Worm (Caenorhabditis elegans) whole organism, mixed stage, embryonic: ENCODE measurements around the gene dyci-1.
A peak's percentile ranks its signal among the peaks of the same experiment; 100 is the strongest.

ENCODE experiments used
- M03D4.4 ChIP-seq: sonication (generic microtip); optimal IDR thresholded peaks from 2 replicates; lab custom pipeline; 2017; ENCODE audit warnings: mild to moderate bottlenecking, missing genetic modification characterization, missing compliant biosample characterization
- bed-3 ChIP-seq: fragments of 200-800 bp; sonication (Bioruptor generic); optimal IDR thresholded peaks from 3 replicates; lab custom pipeline; 2018; ENCODE audit warnings: mild to moderate bottlenecking, missing genetic modification characterization, moderate library complexity, missing compliant biosample characterization
- ceh-39 ChIP-seq: fragments of 150-350 bp; optimal IDR thresholded peaks from 2 replicates; lab custom pipeline; 2014; ENCODE audit warnings: missing biosample characterization, missing genetic modification characterization
- ceh-43 ChIP-seq: fragments of 200-800 bp; sonication (Bioruptor generic); optimal IDR thresholded peaks from 2 replicates; lab custom pipeline; 2018; ENCODE audit warnings: mild to moderate bottlenecking, missing genetic modification characterization, moderate library complexity, missing compliant biosample characterization
- ceh-83 ChIP-seq: fragments of 200-800 bp; sonication (Bioruptor generic); optimal IDR thresholded peaks from 2 replicates; lab custom pipeline; 2018; ENCODE audit warnings: mild to moderate bottlenecking, missing genetic modification characterization, missing compliant biosample characterization
- ces-1 ChIP-seq: fragments of 150-350 bp; optimal IDR thresholded peaks from 2 replicates; lab custom pipeline; 2014; ENCODE audit warnings: missing biosample characterization, missing genetic modification reagents, missing genetic modification characterization
- cnd-1 ChIP-seq: fragments of 200-800 bp; sonication (Bioruptor generic); optimal IDR thresholded peaks from 2 replicates; lab custom pipeline; 2018; ENCODE audit warnings: mild to moderate bottlenecking, missing genetic modification characterization, missing compliant biosample characterization
- drap-1 ChIP-seq: fragments of 200-800 bp; sonication (Bioruptor generic); optimal IDR thresholded peaks from 3 replicates; lab custom pipeline; 2018; ENCODE audit warnings: mild to moderate bottlenecking, missing genetic modification characterization, missing compliant biosample characterization
- elt-1 ChIP-seq: sonication (generic microtip); optimal IDR thresholded peaks from 2 replicates; lab custom pipeline; 2017; ENCODE audit warnings: missing genetic modification characterization, mild to moderate bottlenecking, missing compliant biosample characterization, antibody characterized with exemption, moderate library complexity, borderline replicate concordance; ENCODE audit not compliant: insufficient read depth
- elt-3 ChIP-seq: fragments of 150-350 bp; optimal IDR thresholded peaks from 2 replicates; lab custom pipeline; 2014; ENCODE audit warnings: missing biosample characterization, missing genetic modification characterization
- flh-1 ChIP-seq: fragments of 200-800 bp; sonication (Bioruptor generic); optimal IDR thresholded peaks from 2 replicates; lab custom pipeline; 2018; ENCODE audit warnings: mild to moderate bottlenecking, missing genetic modification characterization, moderate library complexity, missing compliant biosample characterization
- ham-2 ChIP-seq: fragments of 200-800 bp; sonication (Bioruptor generic); optimal IDR thresholded peaks from 2 replicates; lab custom pipeline; 2018; ENCODE audit warnings: mild to moderate bottlenecking, missing genetic modification characterization, missing compliant biosample characterization
- hlh-1 ChIP-seq: fragments of 150-350 bp; optimal IDR thresholded peaks from 2 replicates; lab custom pipeline; 2014; ENCODE audit warnings: missing biosample characterization, missing genetic modification reagents, missing genetic modification characterization
- lin-13 ChIP-seq: fragments of 150-350 bp; optimal IDR thresholded peaks from 2 replicates; lab custom pipeline; 2014; ENCODE audit warnings: missing biosample characterization, missing genetic modification characterization
- lin-32 ChIP-seq: fragments of 200-800 bp; sonication (Bioruptor generic); optimal IDR thresholded peaks from 2 replicates; lab custom pipeline; 2018; ENCODE audit warnings: mild to moderate bottlenecking, missing genetic modification characterization, missing compliant biosample characterization
- lsy-2 ChIP-seq: fragments of 150-350 bp; optimal IDR thresholded peaks from 2 replicates; lab custom pipeline; 2014; ENCODE audit warnings: missing biosample characterization, missing genetic modification characterization
- mab-5 ChIP-seq: fragments of 150-350 bp; optimal IDR thresholded peaks from 2 replicates; lab custom pipeline; 2014; ENCODE audit warnings: missing biosample characterization, missing genetic modification characterization
- mep-1 ChIP-seq: fragments of 150-350 bp; optimal IDR thresholded peaks from 2 replicates; lab custom pipeline; 2017; ENCODE audit warnings: missing biosample characterization, missing genetic modification reagents, missing genetic modification characterization, inconsistent platforms
- mls-2 ChIP-seq: sonication (generic microtip); optimal IDR thresholded peaks from 2 replicates; lab custom pipeline; 2016; ENCODE audit warnings: mild to moderate bottlenecking, missing genetic modification characterization, moderate library complexity, missing compliant biosample characterization
- nhr-12 ChIP-seq: fragments of 150-350 bp; optimal IDR thresholded peaks from 2 replicates; lab custom pipeline; 2014; ENCODE audit warnings: missing biosample characterization, missing genetic modification characterization
- nhr-2 ChIP-seq: fragments of 150-350 bp; optimal IDR thresholded peaks from 2 replicates; lab custom pipeline; 2014; ENCODE audit warnings: missing biosample characterization, missing genetic modification characterization
- nhr-237 ChIP-seq: fragments of 150-350 bp; optimal IDR thresholded peaks from 2 replicates; lab custom pipeline; 2014; ENCODE audit warnings: missing biosample characterization, missing genetic modification characterization
- nhr-28 ChIP-seq: fragments of 150-350 bp; optimal IDR thresholded peaks from 2 replicates; lab custom pipeline; 2014; ENCODE audit warnings: missing biosample characterization, missing genetic modification characterization
- nhr-76 ChIP-seq: sonication (generic microtip); optimal IDR thresholded peaks from 2 replicates; lab custom pipeline; 2017; ENCODE audit warnings: missing biosample characterization, missing genetic modification characterization
- pha-4 ChIP-seq: fragments of 150-350 bp; optimal IDR thresholded peaks from 2 replicates; lab custom pipeline; 2018; ENCODE audit warnings: missing biosample characterization, missing genetic modification reagents, missing genetic modification characterization
- snpc-4 ChIP-seq: fragments of 150-350 bp; optimal IDR thresholded peaks from 2 replicates; lab custom pipeline; 2014; ENCODE audit warnings: missing biosample characterization, missing genetic modification characterization
- sptf-1 ChIP-seq: sonication (generic microtip); optimal IDR thresholded peaks from 2 replicates; lab custom pipeline; 2017; ENCODE audit warnings: mild to moderate bottlenecking, missing genetic modification characterization, moderate library complexity, missing compliant biosample characterization
- tbx-8 ChIP-seq: fragments of 200-800 bp; sonication (Bioruptor generic); optimal IDR thresholded peaks from 2 replicates; lab custom pipeline; 2018; ENCODE audit warnings: mild to moderate bottlenecking, missing genetic modification characterization, moderate library complexity, missing compliant biosample characterization
- unc-120 ChIP-seq: sonication (generic microtip); optimal IDR thresholded peaks from 2 replicates; lab custom pipeline; 2017; ENCODE audit warnings: missing genetic modification characterization, missing compliant biosample characterization; ENCODE audit not compliant: poor library complexity, severe bottlenecking
- unc-39 ChIP-seq: fragments of 150-350 bp; optimal IDR thresholded peaks from 2 replicates; lab custom pipeline; 2014; ENCODE audit warnings: missing biosample characterization, missing genetic modification characterization
- unc-62 ChIP-seq: fragments of 150-350 bp; optimal IDR thresholded peaks from 2 replicates; lab custom pipeline; 2014; ENCODE audit warnings: missing biosample characterization, missing genetic modification reagents, missing genetic modification characterization
- zip-8 ChIP-seq: fragments of 150-350 bp; optimal IDR thresholded peaks from 2 replicates; lab custom pipeline; 2014; ENCODE audit warnings: missing biosample characterization, missing genetic modification characterization
- ztf-11 ChIP-seq: fragments of 150-350 bp; optimal IDR thresholded peaks from 2 replicates; lab custom pipeline; 2014; ENCODE audit warnings: missing biosample characterization, missing genetic modification characterization

The dyci-1 gene

DNA sequence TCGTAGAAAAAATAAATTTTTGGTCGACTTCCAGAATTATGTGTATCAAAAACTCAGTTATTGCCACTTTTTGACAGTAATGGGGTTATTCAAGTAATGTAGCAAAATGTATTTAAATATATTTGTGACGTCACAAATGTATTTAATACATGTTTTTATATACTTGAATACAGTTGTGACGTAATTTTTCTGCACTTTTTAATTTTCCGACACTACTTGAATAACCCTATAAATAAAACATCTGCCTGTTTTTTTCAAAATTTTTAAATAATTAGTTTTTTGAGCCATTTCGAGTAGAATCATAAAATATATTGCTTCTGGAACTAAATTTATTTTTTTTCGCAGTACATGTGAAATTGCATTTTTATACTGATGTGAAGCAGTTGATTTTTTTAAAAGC lies 18.2 kb upstream of the dyci-1 start:
- peak; percentile 91 for TF ChIP-seq zip-8
- no peak for TF ChIP-seq nhr-28 (tag; lab: Kevin White, UChicago)

DNA sequence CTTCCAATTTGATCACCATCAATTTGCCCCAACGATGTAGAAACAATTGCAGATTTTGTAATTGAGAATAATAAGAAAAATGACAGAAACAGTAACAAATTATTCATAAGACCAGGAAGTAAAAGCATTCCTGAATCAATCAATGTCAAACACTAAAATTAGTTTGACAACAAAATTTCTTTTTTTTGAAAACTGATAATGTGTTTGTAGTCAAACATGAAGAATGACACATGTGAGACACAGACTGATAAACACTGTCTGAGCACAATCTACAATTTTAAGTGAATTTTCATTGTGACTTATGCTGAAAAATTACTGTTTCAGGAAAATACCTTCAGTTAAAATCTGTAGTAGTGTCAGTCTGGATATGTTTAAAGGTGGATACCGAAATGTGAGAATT lies 17.1 kb upstream of the dyci-1 start, which contains the start of the genes cest-4 and C17H12.11:
Gene cest-4 (minus strand): TSS at position 206 of the 400 bp plus-strand sequence.
Gene C17H12.11 (plus strand): TSS at position 256 of the 400 bp plus-strand sequence.
- TF ChIP-seq unc-62 (GFP tag; lab: Kevin White, UChicago) (no peak), nhr-28 (tag; lab: Kevin White, UChicago) (no peak), mep-1 (no peak), drap-1 (GFP tag; lab: Kevin White, UChicago) (no peak)

DNA sequence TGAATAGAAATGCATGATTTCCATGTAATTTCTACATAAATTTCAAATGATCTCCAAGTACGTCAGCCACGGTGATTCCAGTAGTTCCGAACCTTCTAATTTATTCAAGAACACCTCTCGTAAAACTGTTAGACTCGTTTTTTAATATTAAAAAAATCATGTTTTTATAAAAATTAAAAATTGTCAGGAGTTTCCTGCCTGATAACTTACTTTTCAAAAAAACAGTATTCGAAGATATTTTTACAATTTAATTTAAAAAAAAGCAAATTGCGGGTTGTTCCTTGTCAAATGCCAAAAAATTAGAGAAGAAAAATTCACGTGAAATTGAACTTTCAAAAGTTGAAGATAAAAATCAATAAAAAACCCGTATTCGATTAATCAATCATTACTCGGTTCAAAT lies 10.5 kb upstream of the dyci-1 start, which contains the start of the genes C17H12.3 and C17H12.12:
Gene C17H12.3 (minus strand): TSS at position 101 of the 400 bp plus-strand sequence.
Gene C17H12.12 (plus strand): TSS at position 396 of the 400 bp plus-strand sequence.
- TF ChIP-seq ceh-83 (GFP tag; lab: Kevin White, UChicago), result no peak
- TF ChIP-seq lin-32 (GFP tag; lab: Kevin White, UChicago), result no peak
- TF ChIP-seq mab-5 (tag; lab: Kevin White, UChicago), result no peak
- no peak for TF ChIP-seq sptf-1 (tag; lab: Kevin White, UChicago)
- no peak for TF ChIP-seq mls-2
- no peak for TF ChIP-seq nhr-12
- no peak for TF ChIP-seq hlh-1 (tag; lab: Kevin White, UChicago)
- no peak for TF ChIP-seq lsy-2
- no peak for TF ChIP-seq flh-1 (GFP tag; lab: Kevin White, UChicago)
- no peak for TF ChIP-seq ztf-11
- TF ChIP-seq nhr-2, result no peak
- no peak for TF ChIP-seq mep-1
- no peak for TF ChIP-seq nhr-28 (tag; lab: Kevin White, UChicago)
- TF ChIP-seq unc-62 (GFP tag; lab: Kevin White, UChicago), result no peak
- no peak for TF ChIP-seq unc-120
- TF ChIP-seq nhr-237, result no peak
- TF ChIP-seq elt-3 (tag; lab: Kevin White, UChicago), result no peak

DNA sequence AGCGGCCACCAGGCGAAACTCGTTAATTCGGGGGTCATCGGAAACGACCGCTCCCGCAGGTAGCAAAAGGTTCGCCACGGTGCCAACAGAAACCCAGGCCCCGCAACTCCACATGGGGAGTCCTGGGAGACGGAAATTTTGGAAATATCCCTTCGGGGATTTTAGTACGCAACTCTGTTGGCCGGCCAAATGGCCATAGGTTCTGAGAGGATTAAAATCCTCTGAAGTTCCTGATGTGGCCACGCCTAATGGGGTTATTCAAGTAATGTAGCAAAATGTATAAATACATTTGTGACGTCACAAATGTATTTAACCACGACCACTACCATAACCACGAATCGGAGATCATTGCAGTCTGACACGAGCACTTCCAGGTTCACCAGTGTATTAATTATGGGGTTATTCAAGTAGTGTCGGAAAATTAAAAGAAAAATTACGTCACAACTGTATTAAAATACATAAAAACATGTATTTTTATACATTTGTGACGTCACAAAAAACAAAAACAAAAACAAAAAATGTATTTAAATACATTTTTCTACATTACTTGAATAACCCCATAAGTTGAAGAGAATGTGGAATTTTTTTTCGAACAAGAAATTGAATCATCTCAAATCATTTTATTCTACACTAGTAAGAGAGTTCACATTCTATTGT lies 8.4 kb upstream of the dyci-1 start:
- TF ChIP-seq elt-1 (tag; lab: Kevin White, UChicago), result no peak
- no peak for TF ChIP-seq tbx-8
- no peak for TF ChIP-seq mls-2
- TF ChIP-seq ces-1 (GFP tag; lab: Kevin White, UChicago), result peak; percentile 0
- TF ChIP-seq cnd-1 (tag; lab: Kevin White, UChicago), result no peak
- peak; percentile 96 for TF ChIP-seq zip-8
- no peak for TF ChIP-seq nhr-237
- no peak for TF ChIP-seq M03D4.4
- TF ChIP-seq ham-2 (GFP tag; lab: Kevin White, UChicago), result no peak

DNA sequence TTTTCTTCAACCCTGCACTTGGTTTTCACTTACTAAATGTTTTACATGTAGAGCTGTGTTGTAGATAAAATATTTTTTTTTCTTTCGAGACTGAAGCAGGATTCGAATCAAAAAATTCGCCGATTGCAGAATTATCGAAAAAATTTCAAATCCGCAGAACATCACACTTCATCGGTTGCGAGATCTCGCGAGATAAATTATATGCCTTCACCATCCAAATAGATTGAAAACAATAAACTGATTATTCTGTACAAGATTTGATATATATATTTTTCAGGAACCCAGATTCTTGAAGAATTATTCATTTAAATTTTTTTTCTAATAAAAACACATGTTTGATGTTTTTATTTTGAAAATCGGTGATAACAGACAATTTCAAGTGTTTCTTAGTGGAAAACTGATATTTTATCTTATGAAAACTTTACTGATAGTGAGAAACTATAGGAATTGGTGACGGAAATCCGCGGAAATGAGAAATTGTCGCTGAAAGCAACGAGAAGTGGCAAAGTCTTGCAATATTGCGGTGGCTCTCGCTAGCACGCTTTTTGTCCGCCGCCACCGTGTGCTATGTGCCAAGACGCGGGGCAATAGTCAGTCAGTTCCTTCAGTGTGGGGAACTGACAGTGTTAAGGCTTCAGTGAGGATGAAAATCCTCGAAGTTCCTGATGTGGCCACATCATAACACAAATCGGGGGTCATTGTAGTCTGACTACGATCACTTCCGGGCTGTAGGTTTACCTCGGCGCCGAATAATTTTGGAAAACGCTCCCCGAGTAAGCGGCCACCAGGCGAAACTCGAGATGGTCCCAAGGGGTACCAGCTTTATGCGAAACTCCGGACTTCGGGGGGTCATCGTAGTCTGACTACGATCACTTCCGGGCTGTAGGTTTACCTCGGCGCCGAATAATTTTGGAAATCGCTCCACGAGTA lies 7.6 kb upstream of the dyci-1 start:
- TF ChIP-seq nhr-76, result no peak
- no peak for TF ChIP-seq cnd-1 (tag; lab: Kevin White, UChicago)

DNA sequence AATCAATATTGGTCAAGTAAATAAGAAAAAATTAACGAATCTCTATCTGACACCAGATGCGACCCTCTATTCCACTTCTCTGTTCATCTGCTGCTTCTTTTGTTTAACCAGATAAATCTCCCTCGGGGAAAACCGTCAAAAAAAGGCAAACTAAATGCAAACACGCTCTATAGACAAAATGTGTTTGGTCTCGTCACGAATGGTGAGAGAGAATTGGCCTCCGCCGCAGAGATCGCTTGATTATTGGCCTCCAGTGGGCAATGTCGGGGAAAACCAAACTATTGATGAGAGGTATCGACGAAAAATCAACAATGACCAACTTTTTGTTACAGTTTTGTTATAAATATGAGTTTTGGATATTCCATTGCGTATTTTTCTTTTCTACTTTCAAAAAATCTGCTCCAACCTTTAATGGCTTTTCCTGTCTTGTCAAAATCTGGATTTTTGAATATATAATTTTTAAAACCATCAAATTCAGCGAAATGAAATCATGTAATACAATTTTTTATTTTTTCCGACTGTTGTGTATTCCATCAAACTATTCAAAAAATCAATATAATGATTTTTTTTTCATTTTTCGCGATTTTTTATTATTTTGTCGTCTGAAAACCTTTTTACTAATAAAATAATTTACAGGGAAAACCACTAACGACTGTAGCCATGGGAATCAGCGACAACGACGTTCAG lies 5.5 kb upstream of the dyci-1 start, which contains the start of the genes C17H12.2 and vha-8:
Gene C17H12.2 (minus strand): TSS at position 51 of the 687 bp plus-strand sequence.
Gene vha-8 (plus strand): TSS at position 637 of the 687 bp plus-strand sequence.
- TF ChIP-seq sptf-1 (tag; lab: Kevin White, UChicago), result peak; percentile 74
- TF ChIP-seq drap-1 (GFP tag; lab: Kevin White, UChicago), result peak; percentile 57
- TF ChIP-seq flh-1 (GFP tag; lab: Kevin White, UChicago), result no peak
- peak; percentile 41 for TF ChIP-seq elt-3 (tag; lab: Kevin White, UChicago)
- peak; percentile 85 for TF ChIP-seq ceh-39 (tag; lab: Kevin White, UChicago)
- TF ChIP-seq unc-120, result peak; percentile 93
- TF ChIP-seq hlh-1 (tag; lab: Kevin White, UChicago), result peak; percentile 75
- no peak for TF ChIP-seq ceh-43 (GFP tag; lab: Kevin White, UChicago)
- TF ChIP-seq mab-5 (tag; lab: Kevin White, UChicago), result peak; percentile 35
- peak; percentile 36 for TF ChIP-seq ztf-11
- TF ChIP-seq lsy-2, result peak; percentile 82
- peak; percentile 30 for TF ChIP-seq ham-2 (GFP tag; lab: Kevin White, UChicago)
- no peak for TF ChIP-seq lin-32 (GFP tag; lab: Kevin White, UChicago)
- TF ChIP-seq nhr-12, result no peak
- no peak for TF ChIP-seq bed-3
- no peak for TF ChIP-seq ceh-83 (GFP tag; lab: Kevin White, UChicago)
- TF ChIP-seq snpc-4 (tag; lab: Kevin White, UChicago), result no peak
- TF ChIP-seq unc-62 (GFP tag; lab: Kevin White, UChicago), result peak; percentile 91
- TF ChIP-seq nhr-237, result peak; percentile 95
- TF ChIP-seq pha-4 (tag; lab: Kevin White, UChicago), result peak; percentile 70
- peak; percentile 31 for TF ChIP-seq mls-2
- no peak for TF ChIP-seq unc-39 (tag; lab: Kevin White, UChicago)
- TF ChIP-seq tbx-8, result no peak
- peak; percentile 78 for TF ChIP-seq ces-1 (GFP tag; lab: Kevin White, UChicago)
- TF ChIP-seq lin-13, result peak; percentile 82
- no peak for TF ChIP-seq zip-8
- peak; percentile 44 for TF ChIP-seq nhr-2
- no peak for TF ChIP-seq nhr-76
